Worm (Caenorhabditis elegans): ENCODE measurements around the gene dnj-5.

dnj-5 gene

ce11 chrII:6889580-6889922, 31.4 kb upstream of the dnj-5 start:
- TF ChIP-seq ama-1 (optimal IDR thresholded peaks at IDR 0.05) = peak; percentile 40
- no peak for TF ChIP-seq pag-3 (tag; optimal IDR thresholded peaks at IDR 0.05; ENCODE audit: borderline replicate concordance, insufficient read depth)
- TF ChIP-seq hpl-2 (GFP tag; optimal IDR thresholded peaks at IDR 0.05) = no peak
- TF ChIP-seq hlh-4 (tag; optimal IDR thresholded peaks at IDR 0.05) = no peak
- TF ChIP-seq alr-1 (tag; optimal IDR thresholded peaks at IDR 0.05; ENCODE audit: borderline replicate concordance) = no peak
- TF ChIP-seq lin-39 (tag; optimal IDR thresholded peaks at IDR 0.05) = no peak
- no peak for TF ChIP-seq nhr-237 (tag; optimal IDR thresholded peaks at IDR 0.05)
- TF ChIP-seq nhr-47 (tag; optimal IDR thresholded peaks at IDR 0.05) = peak; percentile 24
- TF ChIP-seq zip-4 (GFP tag; optimal IDR thresholded peaks at IDR 0.05) = peak; percentile 40
- TF ChIP-seq nhr-20 (tag; optimal IDR thresholded peaks at IDR 0.05) = no peak
- no peak for TF ChIP-seq aha-1 (tag; optimal IDR thresholded peaks at IDR 0.05)
- no peak for TF ChIP-seq snpc-4 (tag; optimal IDR thresholded peaks at IDR 0.05)
- no peak for TF ChIP-seq pax-3 (tag; optimal IDR thresholded peaks at IDR 0.05)
- TF ChIP-seq lin-13 (GFP tag; optimal IDR thresholded peaks at IDR 0.05) = no peak
- no peak for TF ChIP-seq jun-1 (tag; optimal IDR thresholded peaks at IDR 0.05)
- peak; percentile 36 for TF ChIP-seq nhr-71 (tag; optimal IDR thresholded peaks at IDR 0.05)
- no peak for TF ChIP-seq swsn-7 (tag; optimal IDR thresholded peaks at IDR 0.05)
- TF ChIP-seq egl-27 (tag; optimal IDR thresholded peaks at IDR 0.05) = no peak
- TF ChIP-seq lin-35 (GFP tag; optimal IDR thresholded peaks at IDR 0.05) = peak in 1 of 2 experiments; percentile 35
- TF ChIP-seq nhr-85 (tag) = no peak

- TF ChIP-seq unc-130 (tag; optimal IDR thresholded peaks at IDR 0.05) = no peak
- TF ChIP-seq pqm-1 (tag; optimal IDR thresholded peaks at IDR 0.05) = no peak
- peak; percentile 17 for TF ChIP-seq lin-13 (GFP tag; optimal IDR thresholded peaks at IDR 0.05)
- no peak for TF ChIP-seq nhr-47 (tag; optimal IDR thresholded peaks at IDR 0.05)
- TF ChIP-seq ceh-63 (GFP tag; optimal IDR thresholded peaks at IDR 0.05) = no peak
- no peak for TF ChIP-seq hlh-17 (GFP tag; optimal IDR thresholded peaks at IDR 0.05; ENCODE audit: borderline replicate concordance)
- TF ChIP-seq lir-3 (tag; optimal IDR thresholded peaks at IDR 0.05; ENCODE audit: poor library complexity) = peak; percentile 9
- TF ChIP-seq mab-9 (GFP tag; IDR thresholded peaks at IDR 0.05) = no peak
- TF ChIP-seq lin-35 (GFP tag; optimal IDR thresholded peaks at IDR 0.05) = peak in 1 of 2 experiments; percentile 9
- TF ChIP-seq skn-1 (tag; optimal IDR thresholded peaks at IDR 0.05) = peak; percentile 8
- no peak for TF ChIP-seq ces-1 (GFP tag; optimal IDR thresholded peaks at IDR 0.05)
- TF ChIP-seq nhr-85 (tag) = peak; percentile 72
- no peak for TF ChIP-seq fkh-8 (tag; optimal IDR thresholded peaks at IDR 0.05)
- TF ChIP-seq grh-1 (GFP tag; IDR thresholded peaks at IDR 0.05) = no peak; the same call in 1 of the 2 replicates
- TF ChIP-seq pag-3 (tag; optimal IDR thresholded peaks at IDR 0.05; ENCODE audit: borderline replicate concordance, insufficient read depth) = no peak
- peak; percentile 23 for TF ChIP-seq tbx-2 (tag; optimal IDR thresholded peaks at IDR 0.05)
- TF ChIP-seq isw-1 (GFP tag; IDR thresholded peaks at IDR 0.05) = no peak
- no peak for TF ChIP-seq nhr-12 (tag; optimal IDR thresholded peaks at IDR 0.05)
- peak; percentile 11 for TF ChIP-seq nhr-20 (tag; optimal IDR thresholded peaks at IDR 0.05)
- no peak for TF ChIP-seq swsn-7 (tag; optimal IDR thresholded peaks at IDR 0.05)
- TF ChIP-seq efl-1 (optimal IDR thresholded peaks at IDR 0.05) = no peak
- peak in 1 of 2 experiments; percentile 90 for TF ChIP-seq efl-1 (GFP tag; optimal IDR thresholded peaks at IDR 0.05 in 1 of 2)
- TF ChIP-seq ztf-4 (tag; optimal IDR thresholded peaks at IDR 0.05) = peak; percentile 39
- TF ChIP-seq alr-1 (tag; optimal IDR thresholded peaks at IDR 0.05; ENCODE audit: borderline replicate concordance) = no peak
- no peak for TF ChIP-seq zip-4 (GFP tag; optimal IDR thresholded peaks at IDR 0.05)
- TF ChIP-seq hpl-2 (GFP tag; optimal IDR thresholded peaks at IDR 0.05) = peak; percentile 57
- TF ChIP-seq egl-27 (tag; optimal IDR thresholded peaks at IDR 0.05) = no peak
These were observed 30.8 kb upstream of the dnj-5 start for ce11 chrII:6888661-6889579.

ce11 chrII:6888211-6888610, 30.1 kb upstream of the dnj-5 start:
- TF ChIP-seq efl-3 (GFP tag; optimal IDR thresholded peaks at IDR 0.05) = no peak
- no peak for TF ChIP-seq zag-1 (tag; optimal IDR thresholded peaks at IDR 0.05)
- TF ChIP-seq elt-3 (tag; optimal IDR thresholded peaks at IDR 0.05) = no peak
- TF ChIP-seq unc-62 (GFP tag; optimal IDR thresholded peaks at IDR 0.05) = no peak
- TF ChIP-seq unc-30 (tag; optimal IDR thresholded peaks at IDR 0.05) = no peak
- TF ChIP-seq isw-1 (GFP tag; IDR thresholded peaks at IDR 0.05) = no peak
- TF ChIP-seq dpl-1 (GFP tag; optimal IDR thresholded peaks at IDR 0.05) = peak in 1 of 3 experiments; percentile 18
- TF ChIP-seq alr-1 (tag; optimal IDR thresholded peaks at IDR 0.05; ENCODE audit: borderline replicate concordance) = no peak
- 0 out of 2 replicates have a peak, but pooled peaks have one; percentile 38 for TF ChIP-seq mab-9 (GFP tag; IDR thresholded peaks at IDR 0.05)
- no peak for TF ChIP-seq ceh-8 (GFP tag; optimal IDR thresholded peaks at IDR 0.05)
- no peak for TF ChIP-seq mdl-1 (tag; optimal IDR thresholded peaks at IDR 0.05)
- no peak for TF ChIP-seq F16B12.6 (tag; optimal IDR thresholded peaks at IDR 0.05)
- peak; percentile 42 for TF ChIP-seq lin-39 (tag; optimal IDR thresholded peaks at IDR 0.05)
- no peak for TF ChIP-seq sox-4 (tag; optimal IDR thresholded peaks at IDR 0.05)
- no peak for TF ChIP-seq fos-1 (tag; optimal IDR thresholded peaks at IDR 0.05)
- TF ChIP-seq sptf-1 (tag; optimal IDR thresholded peaks at IDR 0.05) = no peak
